Fruit fly (Drosophila melanogaster) whole organism, embryonic: ENCODE measurements around the gene mus301.

ENCODE experiments used
- ATbp ChIP-seq: fragments of 200-800 bp; sonication (Bioruptor generic); optimal IDR thresholded peaks from 2 replicates; lab custom pipeline; 2017; ENCODE audit warnings: missing biosample characterization, mild to moderate bottlenecking, missing genetic modification characterization, missing genetic modification reagents
- Adf1 ChIP-seq: fragments of 200-800 bp; sonication (Bioruptor generic); IDR thresholded peaks from 2 replicates; pipeline ENCODE4 v1.3.6; 2022; ENCODE audit warnings: missing biosample characterization, missing genetic modification characterization
- Blimp-1 ChIP-seq: fragments of 200-800 bp; sonication (Bioruptor generic); optimal IDR thresholded peaks from 3 replicates; lab custom pipeline; 2018; ENCODE audit warnings: missing biosample characterization, missing genetic modification characterization, mild to moderate bottlenecking, moderate library complexity, missing genetic modification reagents
- CG10209 ChIP-seq: fragments of 200-800 bp; sonication (Bioruptor generic); optimal IDR thresholded peaks from 3 replicates; lab custom pipeline; 2017; ENCODE audit warnings: missing biosample characterization, mild to moderate bottlenecking, missing genetic modification characterization, missing genetic modification reagents
- CG10267 ChIP-seq: fragments of 200-800 bp; sonication (Bioruptor generic); optimal IDR thresholded peaks from 2 replicates; lab custom pipeline; 2018; ENCODE audit warnings: missing biosample characterization, mild to moderate bottlenecking, missing genetic modification characterization, moderate library complexity
- CG10274 ChIP-seq: fragments of 200-800 bp; sonication (Bioruptor generic); optimal IDR thresholded peaks from 3 replicates; lab custom pipeline; 2017; ENCODE audit warnings: missing biosample characterization, mild to moderate bottlenecking, missing genetic modification characterization
- CG12769 ChIP-seq: fragments of 200-800 bp; sonication (Bioruptor generic); optimal IDR thresholded peaks from 2 replicates; lab custom pipeline; 2019; ENCODE audit warnings: missing biosample characterization, mild to moderate bottlenecking, missing genetic modification characterization, moderate library complexity
- CG17385 ChIP-seq: fragments of 200-800 bp; sonication (Bioruptor generic); optimal IDR thresholded peaks from 3 replicates; lab custom pipeline; 2018; ENCODE audit warnings: missing biosample characterization, mild to moderate bottlenecking, missing genetic modification characterization
- CG2199 ChIP-seq: fragments of 200-800 bp; sonication (Bioruptor generic); IDR thresholded peaks from 3 replicates; pipeline ENCODE4 v1.3.6; 2022; ENCODE audit warnings: missing biosample characterization, missing genetic modification characterization
- CG31441 ChIP-seq: fragments of 200-800 bp; sonication (Bioruptor generic); IDR thresholded peaks from 2 replicates; pipeline ENCODE4 v1.3.6; 2022; ENCODE audit warnings: missing biosample characterization, missing genetic modification characterization
- CG34224 ChIP-seq: fragments of 200-800 bp; sonication (Bioruptor generic); IDR thresholded peaks from 3 replicates; pipeline ENCODE4 v1.3.6; 2022; ENCODE audit warnings: missing biosample characterization, missing genetic modification characterization; ENCODE audit not compliant: partially characterized antibody
- CG4328 ChIP-seq: fragments of 200-800 bp; sonication (Bioruptor generic); optimal IDR thresholded peaks from 3 replicates; lab custom pipeline; 2017; ENCODE audit warnings: missing biosample characterization, missing genetic modification reagents, missing genetic modification characterization
- CG6654 ChIP-seq: fragments of 200-800 bp; sonication (Bioruptor generic); optimal IDR thresholded peaks from 2 replicates; lab custom pipeline; 2017; ENCODE audit warnings: missing biosample characterization, mild to moderate bottlenecking, missing genetic modification characterization
- CG6791 ChIP-seq: fragments of 200-800 bp; sonication (Bioruptor generic); IDR thresholded peaks from 3 replicates; pipeline ENCODE4 v1.3.6; 2022; ENCODE audit warnings: missing biosample characterization, missing genetic modification characterization; ENCODE audit not compliant: partially characterized antibody
- CG7745 ChIP-seq: fragments of 200-800 bp; sonication (Bioruptor generic); optimal IDR thresholded peaks from 2 replicates; lab custom pipeline; 2018; ENCODE audit warnings: missing biosample characterization, mild to moderate bottlenecking, missing genetic modification characterization, moderate library complexity
- CG7963 ChIP-seq: fragments of 200-800 bp; sonication (Bioruptor generic); IDR thresholded peaks from 3 replicates; pipeline ENCODE4 v1.3.6; 2022; ENCODE audit warnings: missing biosample characterization, missing genetic modification characterization; ENCODE audit not compliant: partially characterized antibody
- CG9437 ChIP-seq: fragments of 200-800 bp; sonication (Bioruptor generic); optimal IDR thresholded peaks from 2 replicates; lab custom pipeline; 2018; ENCODE audit warnings: missing biosample characterization, mild to moderate bottlenecking, missing genetic modification characterization
- CG9727 ChIP-seq: fragments of 200-800 bp; sonication (Bioruptor generic); optimal IDR thresholded peaks from 3 replicates; lab custom pipeline; 2017; ENCODE audit warnings: missing biosample characterization, mild to moderate bottlenecking, missing genetic modification characterization
- Camta ChIP-seq: fragments of 200-800 bp; sonication (Bioruptor generic); optimal IDR thresholded peaks from 2 replicates; lab custom pipeline; 2016; ENCODE audit warnings: missing biosample characterization, missing genetic modification characterization
- Chrac-16 ChIP-seq: fragments of 200-800 bp; sonication (Bioruptor generic); optimal IDR thresholded peaks from 3 replicates; lab custom pipeline; 2016; ENCODE audit warnings: missing biosample characterization, missing genetic modification characterization
- CkIIα-i1 ChIP-seq: fragments of 200-800 bp; sonication (Bioruptor generic); IDR thresholded peaks from 2 replicates; pipeline ENCODE4 v1.3.6; 2022; ENCODE audit warnings: missing biosample characterization, missing genetic modification characterization
- Dad ChIP-seq: fragments of 200-800 bp; sonication (Bioruptor generic); optimal IDR thresholded peaks from 3 replicates; lab custom pipeline; 2016; ENCODE audit warnings: missing biosample characterization, missing genetic modification characterization
- Dbx ChIP-seq: fragments of 200-800 bp; sonication (Bioruptor generic); IDR thresholded peaks from 3 replicates; pipeline ENCODE4 v1.3.6; 2022; ENCODE audit warnings: missing biosample characterization, missing genetic modification characterization
- Deaf1 ChIP-seq: fragments of 200-800 bp; optimal IDR thresholded peaks from 3 replicates; lab custom pipeline; 2019; ENCODE audit warnings: missing biosample characterization, mild to moderate bottlenecking, missing genetic modification characterization, moderate library complexity
- Ets65A ChIP-seq: fragments of 200-800 bp; sonication (Bioruptor generic); peaks from one replicate; lab custom pipeline; 2016; ENCODE audit warnings: missing biosample characterization, missing genetic modification characterization
- Gug ChIP-seq: fragments of 200-800 bp; sonication (Bioruptor generic); IDR thresholded peaks from 4 replicates; pipeline ENCODE4 v1.3.6; 2022; ENCODE audit warnings: missing biosample characterization, missing genetic modification characterization
- H2.0 ChIP-seq: fragments of 200-800 bp; sonication (Bioruptor generic); IDR thresholded peaks from 2 replicates; pipeline ENCODE4 v1.3.6; 2022; ENCODE audit warnings: missing biosample characterization, missing genetic modification characterization
- HmgZ ChIP-seq: fragments of 200-800 bp; sonication (Bioruptor generic); optimal IDR thresholded peaks from 2 replicates; lab custom pipeline; 2018; ENCODE audit warnings: missing biosample characterization, mild to moderate bottlenecking, missing genetic modification characterization
- Hr51 ChIP-seq, 2 experiments: fragments of 200-800 bp; sonication (Bioruptor generic); optimal IDR thresholded peaks; 2 replicates in 1 of 2; 3 replicates in 1 of 2; lab custom pipeline; 2016 to 2018; ENCODE audit warnings: missing biosample characterization in 2 of 2, missing genetic modification characterization in 2 of 2, mild to moderate bottlenecking in 1 of 2, moderate library complexity in 1 of 2
- Max ChIP-seq: fragments of 200-800 bp; sonication (Bioruptor generic); optimal IDR thresholded peaks from 2 replicates; lab custom pipeline; 2016; ENCODE audit warnings: missing biosample characterization, mild to moderate bottlenecking, missing genetic modification characterization
- Sin3A ChIP-seq: fragments of >200 bp; optimal IDR thresholded peaks from 2 replicates; lab custom pipeline; 2018
- TFAM ChIP-seq: fragments of 200-800 bp; sonication (Bioruptor generic); optimal IDR thresholded peaks from 2 replicates; lab custom pipeline; 2017; ENCODE audit warnings: missing biosample characterization, missing genetic modification characterization, inconsistent platforms
- abd-A ChIP-seq: fragments of 200-800 bp; sonication (Bioruptor generic); optimal IDR thresholded peaks from 3 replicates; lab custom pipeline; 2019; ENCODE audit warnings: missing biosample characterization, mild to moderate bottlenecking, missing genetic modification characterization, moderate library complexity
- bab2 ChIP-seq: fragments of 200-800 bp; sonication (Bioruptor generic); optimal IDR thresholded peaks from 2 replicates; lab custom pipeline; 2016; ENCODE audit warnings: missing biosample characterization, missing genetic modification characterization
- cas ChIP-seq: fragments of 200-800 bp; sonication (Bioruptor generic); IDR thresholded peaks from 2 replicates; pipeline ENCODE4 v1.3.6; 2022; ENCODE audit warnings: missing biosample characterization, missing genetic modification characterization
- dmrt11E ChIP-seq: fragments of 200-800 bp; sonication (Bioruptor generic); optimal IDR thresholded peaks from 3 replicates; lab custom pipeline; 2018; ENCODE audit warnings: missing biosample characterization, mild to moderate bottlenecking, missing genetic modification characterization, moderate library complexity
- gt ChIP-seq: fragments of 200-800 bp; sonication (Bioruptor generic); IDR thresholded peaks from 2 replicates; pipeline ENCODE4 v1.3.6; 2022; ENCODE audit warnings: missing biosample characterization, missing genetic modification characterization
- hbn ChIP-seq: fragments of 200-800 bp; sonication (Bioruptor generic); IDR thresholded peaks from 2 replicates; pipeline ENCODE4 v1.3.6; 2022; ENCODE audit warnings: missing biosample characterization, missing genetic modification characterization; ENCODE audit not compliant: partially characterized antibody
- onecut ChIP-seq: fragments of 200-800 bp; sonication (Bioruptor generic); IDR thresholded peaks from 2 replicates; pipeline ENCODE4 v1.3.6; 2022; ENCODE audit warnings: missing biosample characterization, missing genetic modification characterization
- phol ChIP-seq: fragments of 200-800 bp; sonication (Bioruptor generic); optimal IDR thresholded peaks from 3 replicates; lab custom pipeline; 2018; ENCODE audit warnings: missing biosample characterization, mild to moderate bottlenecking, missing genetic modification characterization, moderate library complexity
- pum ChIP-seq: fragments of 200-800 bp; sonication (Bioruptor generic); optimal IDR thresholded peaks from 2 replicates; lab custom pipeline; 2016; ENCODE audit warnings: missing biosample characterization, missing genetic modification characterization
- pzg ChIP-seq: fragments of 200-800 bp; sonication (Bioruptor generic); optimal IDR thresholded peaks from 3 replicates; lab custom pipeline; 2018; ENCODE audit warnings: missing biosample characterization, mild to moderate bottlenecking, missing genetic modification characterization, moderate library complexity
- rib ChIP-seq: fragments of 200-800 bp; sonication (Bioruptor generic); IDR thresholded peaks from 2 replicates; pipeline ENCODE4 v1.3.6; 2022; ENCODE audit warnings: missing biosample characterization, missing genetic modification characterization
- row ChIP-seq: fragments of 200-800 bp; sonication (Bioruptor generic); IDR thresholded peaks from 3 replicates; pipeline ENCODE4 v1.3.6; 2022; ENCODE audit warnings: missing biosample characterization, missing genetic modification characterization
- schlank ChIP-seq: fragments of 200-800 bp; sonication (Bioruptor generic); optimal IDR thresholded peaks from 2 replicates; lab custom pipeline; 2018; ENCODE audit warnings: missing biosample characterization, mild to moderate bottlenecking, missing genetic modification characterization
- sens ChIP-seq: fragments of 200-800 bp; sonication (Bioruptor generic); peaks from one replicate; lab custom pipeline; 2016; ENCODE audit warnings: missing biosample characterization, missing genetic modification characterization
- sim ChIP-seq: fragments of 200-800 bp; sonication (Bioruptor generic); IDR thresholded peaks from 2 replicates; pipeline ENCODE4 v1.3.6; 2022; ENCODE audit warnings: missing biosample characterization, missing genetic modification characterization
- so ChIP-seq: fragments of 200-800 bp; sonication (Bioruptor generic); IDR thresholded peaks from 3 replicates; pipeline ENCODE4 v1.3.6; 2022; ENCODE audit warnings: missing biosample characterization, missing genetic modification characterization
- zen ChIP-seq: fragments of 200-800 bp; sonication (Bioruptor generic); optimal IDR thresholded peaks from 3 replicates; lab custom pipeline; 2018; ENCODE audit warnings: missing biosample characterization, mild to moderate bottlenecking, missing genetic modification characterization, moderate library complexity
- zen2 ChIP-seq: fragments of 200-800 bp; sonication (Bioruptor generic); IDR thresholded peaks from 3 replicates; pipeline ENCODE4 v1.3.6; 2022; ENCODE audit warnings: missing biosample characterization, missing genetic modification characterization; ENCODE audit not compliant: partially characterized antibody
- zfh1 ChIP-seq: fragments of 200-800 bp; sonication (Bioruptor generic); IDR thresholded peaks from 3 replicates; pipeline ENCODE4 v1.3.6; 2022; ENCODE audit warnings: missing biosample characterization, missing genetic modification characterization

mus301 gene

DNA sequence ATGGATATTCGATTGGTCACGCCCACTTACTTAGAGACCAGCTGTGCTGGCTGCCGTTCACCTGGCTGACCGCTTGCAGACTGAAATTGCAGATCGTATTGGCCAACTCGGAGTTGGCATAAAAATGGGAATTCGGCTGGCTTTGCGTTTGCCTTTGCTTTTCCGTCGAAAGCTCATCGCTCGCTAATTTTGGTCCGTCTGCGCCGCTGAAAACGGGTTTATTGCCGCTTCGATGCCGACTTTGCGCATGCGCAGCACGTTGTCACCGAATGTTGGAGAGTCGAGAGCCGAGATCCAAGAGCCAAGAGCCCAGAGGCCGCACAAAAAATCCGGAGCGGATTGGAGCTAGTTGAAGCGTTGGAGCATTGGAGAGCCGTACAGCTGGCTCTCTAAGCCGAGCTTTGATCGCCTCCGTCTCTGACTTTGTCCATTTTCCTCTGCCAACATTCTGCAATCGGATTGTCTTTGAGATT lies 14.2 kb downstream of the mus301 start, which contains the start of gene CG13676 (continued):
- TF ChIP-seq CG12769 (peak; percentile 58), zfh1 (GFP tag; lab: Robert Waterston, UW) (no peak), dmrt11E (tag; lab: Kevin White, UChicago) (no peak), Dad (GFP tag; lab: Kevin White, UChicago) (no peak), row (0 out of 3 replicates have a peak, but pooled peaks have one; percentile 8), Max (GFP tag; lab: Kevin White, UChicago) (no peak), Hr51 (GFP tag; optimal IDR thresholded peaks at IDR 0.05; lab: Kevin White, UChicago) (no peak), CG6791 (GFP tag; lab: Robert Waterston, UW) (no peak), zen (tag; lab: Kevin White, UChicago) (no peak), CG7963 (GFP tag; lab: Robert Waterston, UW) (no peak), H2.0 (no peak), cas (no peak), bab2 (GFP tag; lab: Kevin White, UChicago) (no peak), hbn (GFP tag; lab: Robert Waterston, UW) (peak; percentile 34; the same call in 1 of the 2 replicates), TFAM (GFP tag; lab: Kevin White, UChicago) (no peak), CG6654 (GFP tag; lab: Kevin White, UChicago) (no peak), CG34224 (GFP tag; lab: Robert Waterston, UW) (peak; percentile 49; the same call in 2 of the 3 replicates), Adf1 (GFP tag; lab: Robert Waterston, UW) (peak; percentile 45; the same call in 1 of the 2 replicates), CG31441 (GFP tag; lab: Robert Waterston, UW) (no peak), CG9727 (no peak), CG10274 (GFP tag; lab: Kevin White, UChicago) (no peak), CG9437 (GFP tag; lab: Kevin White, UChicago) (no peak), Dbx (GFP tag; lab: Robert Waterston, UW) (0 out of 3 replicates have a peak, but pooled peaks have one; percentile 13), HmgZ (tag; lab: Kevin White, UChicago) (no peak), CG2199 (GFP tag; lab: Robert Waterston, UW) (no peak), pzg (GFP tag; lab: Kevin White, UChicago) (no peak), Gug (GFP tag; lab: Robert Waterston, UW) (no peak), CG7745 (tag; lab: Kevin White, UChicago) (no peak), Chrac-16 (GFP tag; lab: Kevin White, UChicago) (no peak), sens (GFP tag; lab: Kevin White, UChicago) (peak; percentile 24), rib (peak; percentile 44; the same call in 1 of the 2 replicates), CG10209 (no peak), CG4328 (GFP tag; lab: Kevin White, UChicago) (no peak), pum (no peak), Sin3A (no peak), CG17385 (no peak), CG10267 (tag; lab: Kevin White, UChicago) (no peak), sim (GFP tag; lab: Robert Waterston, UW) (no peak), Ets65A (GFP tag; lab: Kevin White, UChicago) (peak; percentile 35), so (GFP tag; lab: Robert Waterston, UW) (0 out of 3 replicates have a peak, but pooled peaks have one; percentile 11), CkIIα-i1 (no peak), onecut (no peak), Camta (GFP tag; lab: Kevin White, UChicago) (no peak), abd-A (tag; lab: Kevin White, UChicago) (peak; percentile 4), zen2 (GFP tag; lab: Robert Waterston, UW) (no peak), phol (tag; lab: Kevin White, UChicago) (no peak), Deaf1 (tag; lab: Kevin White, UChicago) (peak; percentile 45), Blimp-1 (GFP tag; lab: Kevin White, UChicago) (no peak), ATbp (GFP tag; lab: Kevin White, UChicago) (peak; percentile 13), gt (no peak), schlank (no peak)
